Fruit fly (Drosophila melanogaster): ENCODE measurements around the gene CG31705.

Gene CG31705

dm6 chr2L:11528129-11528589, at the start of gene CG31705:
CG31705 (minus strand) TSS chr2L:11528205.
- TF ChIP-seq CG10431 (GFP tag; optimal IDR thresholded peaks at IDR 0.05) = no peak
- no peak for TF ChIP-seq croc (GFP tag; conservative IDR thresholded peaks at IDR 0.05)
- TF ChIP-seq amos (GFP tag; IDR thresholded peaks at IDR 0.05; ENCODE audit: partially characterized antibody) = no peak
- no peak for TF ChIP-seq CG6689 (GFP tag; IDR thresholded peaks at IDR 0.05)
- TF ChIP-seq sug (tag; optimal IDR thresholded peaks at IDR 0.05) = peak; percentile 4
- TF ChIP-seq fd102C (GFP tag; optimal IDR thresholded peaks at IDR 0.05) = no peak
- TF ChIP-seq run (tag; optimal IDR thresholded peaks at IDR 0.05) = no peak
- TF ChIP-seq CG10654 (GFP tag; optimal IDR thresholded peaks at IDR 0.05) = peak; percentile 13
- TF ChIP-seq CG4360 (GFP tag; IDR thresholded peaks at IDR 0.05) = no peak
- peak; percentile 60 for TF ChIP-seq dmrt99B (tag; optimal IDR thresholded peaks at IDR 0.05)
- no peak for TF ChIP-seq CG16863 (GFP tag; optimal IDR thresholded peaks at IDR 0.05)
- TF ChIP-seq fu2 (GFP tag; optimal IDR thresholded peaks at IDR 0.05) = no peak
- no peak for TF ChIP-seq dm (GFP tag; optimal IDR thresholded peaks at IDR 0.05)
- TF ChIP-seq Deaf1 (tag; optimal IDR thresholded peaks at IDR 0.05) = peak; percentile 87
- TF ChIP-seq nerfin-1 (tag; optimal IDR thresholded peaks at IDR 0.05) = no peak
- peak; percentile 23; the same call in 1 of the 3 replicates for TF ChIP-seq ase (GFP tag; IDR thresholded peaks at IDR 0.05)
- TF ChIP-seq CG17568 (GFP tag; optimal IDR thresholded peaks at IDR 0.05) = no peak
- TF ChIP-seq nau (GFP tag; optimal IDR thresholded peaks at IDR 0.05) = no peak
- TF ChIP-seq CG13287 (GFP tag; IDR thresholded peaks at IDR 0.05; ENCODE audit: partially characterized antibody) = no peak
- TF ChIP-seq inv (GFP tag; IDR thresholded peaks at IDR 0.05; ENCODE audit: partially characterized antibody) = no peak
- no peak for TF ChIP-seq CG7271 (tag; optimal IDR thresholded peaks at IDR 0.05)
- no peak for TF ChIP-seq CG18262 (tag; optimal IDR thresholded peaks at IDR 0.05)
- TF ChIP-seq Aef1 (GFP tag; IDR thresholded peaks at IDR 0.05) = no peak
- TF ChIP-seq HHEX (GFP tag; optimal IDR thresholded peaks at IDR 0.05) = peak; percentile 30
- TF ChIP-seq sisA (GFP tag; IDR thresholded peaks at IDR 0.05) = peak; percentile 30; the same call in 1 of the 2 replicates
- peak; percentile 28 for TF ChIP-seq tap (tag; optimal IDR thresholded peaks at IDR 0.05)
- peak; percentile 11 for TF ChIP-seq CG4820 (GFP tag; optimal IDR thresholded peaks at IDR 0.05)
- TF ChIP-seq crc (GFP tag; optimal IDR thresholded peaks at IDR 0.05) = no peak
- peak; percentile 50 for TF ChIP-seq CG10274 (GFP tag; optimal IDR thresholded peaks at IDR 0.05)
- no peak for TF ChIP-seq CG17829 (tag; optimal IDR thresholded peaks at IDR 0.05)
- peak; percentile 39 for TF ChIP-seq Hr3 (GFP tag; optimal IDR thresholded peaks at IDR 0.05)
- no peak for TF ChIP-seq trem (tag; optimal IDR thresholded peaks at IDR 0.05)
- TF ChIP-seq Spps (tag; optimal IDR thresholded peaks at IDR 0.05) = no peak
- TF ChIP-seq Antp (GFP tag; optimal IDR thresholded peaks at IDR 0.05) = no peak
- TF ChIP-seq repo (GFP tag; optimal IDR thresholded peaks at IDR 0.05) = no peak
- no peak for TF ChIP-seq CG11723 (GFP tag; optimal IDR thresholded peaks at IDR 0.05)
- no peak for TF ChIP-seq cato (GFP tag; optimal IDR thresholded peaks at IDR 0.05; ENCODE audit: borderline replicate concordance)
- peak; percentile 57 for TF ChIP-seq NFAT (GFP tag; IDR thresholded peaks at IDR 0.05)
- TF ChIP-seq D (optimal IDR thresholded peaks at IDR 0.05) = no peak
- peak; percentile 3 for TF ChIP-seq D (GFP tag; optimal IDR thresholded peaks at IDR 0.05)
- TF ChIP-seq Tbp (GFP tag; optimal IDR thresholded peaks at IDR 0.05) = no peak
- no peak for TF ChIP-seq CG15011 (GFP tag; optimal IDR thresholded peaks at IDR 0.05)
- TF ChIP-seq Asciz (GFP tag; optimal IDR thresholded peaks at IDR 0.05) = no peak
- TF ChIP-seq Opbp (GFP tag; IDR thresholded peaks at IDR 0.05; ENCODE audit: partially characterized antibody) = no peak
- no peak for TF ChIP-seq shn (GFP tag; optimal IDR thresholded peaks at IDR 0.05)
- no peak for TF ChIP-seq CG4617 (GFP tag; optimal IDR thresholded peaks at IDR 0.05; ENCODE audit: borderline replicate concordance)
- TF ChIP-seq CG7839 (tag; optimal IDR thresholded peaks at IDR 0.05) = peak; percentile 67
- no peak for TF ChIP-seq CG1832 (GFP tag; optimal IDR thresholded peaks at IDR 0.05)
- no peak for TF ChIP-seq CG8388 (GFP tag; optimal IDR thresholded peaks at IDR 0.05)
- TF ChIP-seq pros (GFP tag; optimal IDR thresholded peaks at IDR 0.05) = no peak
- no peak for TF ChIP-seq z (GFP tag; IDR thresholded peaks at IDR 0.05)

All from whole organism, embryonic.